Fruit fly (Drosophila melanogaster) whole organism, embryonic: ENCODE data around the gene Cyp4ac1.

Source experiments
- Antp ChIP-seq: fragments of 200-800 bp; sonication (Bioruptor generic); optimal IDR thresholded peaks from 3 replicates; lab custom pipeline; 2016; ENCODE audit warnings: missing biosample characterization, missing genetic modification characterization
- CG10462 ChIP-seq: fragments of 200-800 bp; sonication (Bioruptor generic); optimal IDR thresholded peaks from 2 replicates; lab custom pipeline; 2016; ENCODE audit warnings: missing biosample characterization, missing genetic modification characterization
- CG12219 ChIP-seq: fragments of 200-800 bp; sonication (Bioruptor generic); optimal IDR thresholded peaks from 3 replicates; lab custom pipeline; 2018; ENCODE audit warnings: missing biosample characterization, mild to moderate bottlenecking, missing genetic modification characterization
- CG12236 ChIP-seq: fragments of 200-800 bp; sonication (Bioruptor generic); optimal IDR thresholded peaks from 2 replicates; lab custom pipeline; 2016; ENCODE audit warnings: missing biosample characterization, missing genetic modification characterization
- CG12744 ChIP-seq: fragments of 200-800 bp; sonication (Bioruptor generic); optimal IDR thresholded peaks from 2 replicates; lab custom pipeline; 2016; ENCODE audit warnings: missing biosample characterization, missing genetic modification characterization
- CG13287 ChIP-seq: fragments of 200-800 bp; sonication (Bioruptor generic); IDR thresholded peaks from 2 replicates; pipeline ENCODE4 v1.3.6; 2022; ENCODE audit warnings: missing biosample characterization, missing genetic modification characterization; ENCODE audit not compliant: partially characterized antibody
- CG13775 ChIP-seq: fragments of 200-800 bp; sonication (Bioruptor generic); optimal IDR thresholded peaks from 3 replicates; lab custom pipeline; 2017; ENCODE audit warnings: missing biosample characterization, mild to moderate bottlenecking, missing genetic modification characterization
- CG14965 ChIP-seq: fragments of 200-800 bp; sonication (Bioruptor generic); optimal IDR thresholded peaks from 2 replicates; lab custom pipeline; 2016; ENCODE audit warnings: missing biosample characterization, missing genetic modification characterization, borderline replicate concordance
- CG15696 ChIP-seq: fragments of 200-800 bp; sonication (Bioruptor generic); optimal IDR thresholded peaks from 2 replicates; lab custom pipeline; 2019; ENCODE audit warnings: missing biosample characterization, mild to moderate bottlenecking, missing genetic modification characterization, moderate library complexity
- CG1647 ChIP-seq: fragments of 200-800 bp; sonication (Bioruptor generic); optimal IDR thresholded peaks from 3 replicates; lab custom pipeline; 2016; ENCODE audit warnings: missing biosample characterization, missing genetic modification characterization
- CG17612 ChIP-seq: fragments of 200-800 bp; sonication (Bioruptor generic); IDR thresholded peaks from 2 replicates; pipeline ENCODE4 v1.3.6; 2022; ENCODE audit warnings: missing biosample characterization, missing genetic modification characterization
- CG1792 ChIP-seq: fragments of 200-800 bp; sonication (Bioruptor generic); optimal IDR thresholded peaks from 2 replicates; lab custom pipeline; 2016; ENCODE audit warnings: missing biosample characterization, missing genetic modification characterization
- CG30403 ChIP-seq: fragments of 200-800 bp; sonication (Bioruptor generic); optimal IDR thresholded peaks from 3 replicates; lab custom pipeline; 2016; ENCODE audit warnings: missing biosample characterization, missing genetic modification characterization
- CG31388 ChIP-seq: fragments of 200-800 bp; sonication (Bioruptor generic); optimal IDR thresholded peaks from 2 replicates; lab custom pipeline; 2016; ENCODE audit warnings: missing biosample characterization, missing genetic modification characterization
- CG32767 ChIP-seq: fragments of 200-800 bp; sonication (Bioruptor generic); IDR thresholded peaks from 2 replicates; pipeline ENCODE4 v1.3.6; 2022; ENCODE audit warnings: missing biosample characterization, missing genetic modification characterization
- CG34422 ChIP-seq: fragments of 200-800 bp; sonication (Bioruptor generic); IDR thresholded peaks from 3 replicates; pipeline ENCODE4 v1.3.6; 2022; ENCODE audit warnings: missing biosample characterization, missing genetic modification characterization
- CG3838 ChIP-seq: fragments of 200-800 bp; sonication (Bioruptor generic); optimal IDR thresholded peaks from 3 replicates; lab custom pipeline; 2016; ENCODE audit warnings: missing biosample characterization, missing genetic modification characterization
- CG4360 ChIP-seq: fragments of 200-800 bp; sonication (Bioruptor generic); IDR thresholded peaks from 2 replicates; pipeline ENCODE4 v1.3.6; 2022; ENCODE audit warnings: missing biosample characterization, missing genetic modification characterization
- CG5953 ChIP-seq: fragments of 200-800 bp; sonication (Bioruptor generic); IDR thresholded peaks from 2 replicates; pipeline ENCODE4 v1.3.6; 2022; ENCODE audit warnings: missing biosample characterization, missing genetic modification characterization
- CG6813 ChIP-seq: fragments of 200-800 bp; sonication (Bioruptor generic); optimal IDR thresholded peaks from 2 replicates; lab custom pipeline; 2017; ENCODE audit warnings: missing biosample characterization, missing genetic modification characterization, mild to moderate bottlenecking, moderate library complexity, missing genetic modification reagents
- CG7987 ChIP-seq: fragments of 200-800 bp; sonication (Bioruptor generic); optimal IDR thresholded peaks from 2 replicates; lab custom pipeline; 2018; ENCODE audit warnings: missing biosample characterization, mild to moderate bottlenecking, missing genetic modification characterization, moderate library complexity
- CG8290 ChIP-seq, 3 experiments: fragments of 200-800 bp; sonication (Bioruptor generic); optimal IDR thresholded peaks; 2 replicates each; lab custom pipeline; 2016 to 2019; ENCODE audit warnings: missing biosample characterization in 3 of 3, missing genetic modification characterization in 3 of 3, mild to moderate bottlenecking in 2 of 3, moderate library complexity in 1 of 3
- CG9797 ChIP-seq: fragments of 200-800 bp; sonication (Bioruptor generic); optimal IDR thresholded peaks from 3 replicates; lab custom pipeline; 2018; ENCODE audit warnings: missing biosample characterization, mild to moderate bottlenecking, missing genetic modification characterization
- CG9876 ChIP-seq: fragments of 200-800 bp; sonication (Bioruptor generic); optimal IDR thresholded peaks from 2 replicates; lab custom pipeline; 2016; ENCODE audit warnings: missing biosample characterization, missing genetic modification characterization
- CTCF ChIP-seq: fragments of 200-800 bp; sonication (Bioruptor generic); optimal IDR thresholded peaks from 2 replicates; lab custom pipeline; 2017; ENCODE audit warnings: missing biosample characterization, mild to moderate bottlenecking, missing genetic modification characterization, moderate library complexity
- Chrac-16 ChIP-seq: fragments of 200-800 bp; sonication (Bioruptor generic); optimal IDR thresholded peaks from 3 replicates; lab custom pipeline; 2016; ENCODE audit warnings: missing biosample characterization, missing genetic modification characterization
- Dip2 ChIP-seq: fragments of 200-800 bp; sonication (Bioruptor generic); IDR thresholded peaks from 2 replicates; pipeline ENCODE4 v1.3.6; 2022; ENCODE audit warnings: missing biosample characterization, missing genetic modification characterization
- GATAe ChIP-seq: fragments of 200-800 bp; sonication (Bioruptor generic); conservative IDR thresholded peaks from 2 replicates; pipeline ENCODE4 v1.3.6; 2022; ENCODE audit warnings: missing biosample characterization, missing genetic modification characterization
- HLH3B ChIP-seq: fragments of 200-800 bp; sonication (Bioruptor generic); IDR thresholded peaks from 2 replicates; pipeline ENCODE4 v1.3.6; 2022; ENCODE audit warnings: missing biosample characterization, missing genetic modification characterization
- HLH54F ChIP-seq: fragments of 200-800 bp; sonication (Bioruptor generic); optimal IDR thresholded peaks from 3 replicates; lab custom pipeline; 2016; ENCODE audit warnings: missing biosample characterization, missing genetic modification characterization
- Med ChIP-seq: fragments of 200-800 bp; sonication (Bioruptor generic); peaks from one replicate; lab custom pipeline; 2016; ENCODE audit warnings: missing biosample characterization, missing genetic modification characterization, mild to moderate bottlenecking, inconsistent platforms, moderate library complexity
- NC2β ChIP-seq: fragments of 200-800 bp; sonication (Bioruptor generic); optimal IDR thresholded peaks from 2 replicates; lab custom pipeline; 2016; ENCODE audit warnings: missing biosample characterization, missing genetic modification characterization
- al ChIP-seq: fragments of 200-800 bp; sonication (Bioruptor generic); IDR thresholded peaks from 2 replicates; pipeline ENCODE4 v1.3.6; 2022; ENCODE audit warnings: missing biosample characterization, missing genetic modification characterization
- bsh ChIP-seq, 2 experiments: fragments of 200-800 bp; sonication (Bioruptor generic); optimal IDR thresholded peaks; 2 replicates each; lab custom pipeline; 2017 to 2018; ENCODE audit warnings: mild to moderate bottlenecking in 2 of 2, missing biosample characterization in 2 of 2, missing genetic modification characterization in 2 of 2, moderate library complexity in 1 of 2
- chm ChIP-seq: fragments of 200-800 bp; sonication (Bioruptor generic); IDR thresholded peaks from 2 replicates; pipeline ENCODE4 v1.3.6; 2022; ENCODE audit warnings: missing biosample characterization, missing genetic modification characterization
- crol ChIP-seq: fragments of 200-800 bp; sonication (Bioruptor generic); IDR thresholded peaks from 2 replicates; pipeline ENCODE4 v1.3.6; 2022; ENCODE audit warnings: missing biosample characterization, missing genetic modification characterization
- dm ChIP-seq: fragments of 200-800 bp; sonication (Bioruptor generic); optimal IDR thresholded peaks from 3 replicates; lab custom pipeline; 2016; ENCODE audit warnings: missing biosample characterization, missing genetic modification characterization
- eve ChIP-seq, 2 experiments: fragments of >200 bp; optimal IDR thresholded peaks; 2 replicates each; lab custom pipeline; 2017; ENCODE audit warnings: missing biosample characterization in 2 of 2, missing genetic modification characterization in 2 of 2
- grn ChIP-seq: fragments of 200-800 bp; sonication (Bioruptor generic); optimal IDR thresholded peaks from 3 replicates; lab custom pipeline; 2017; ENCODE audit warnings: missing biosample characterization, missing genetic modification characterization
- inv ChIP-seq: fragments of 200-800 bp; sonication (Bioruptor generic); IDR thresholded peaks from 2 replicates; pipeline ENCODE4 v1.3.6; 2022; ENCODE audit warnings: missing biosample characterization, missing genetic modification characterization; ENCODE audit not compliant: partially characterized antibody
- jumu ChIP-seq: fragments of 200-800 bp; sonication (Bioruptor generic); optimal IDR thresholded peaks from 3 replicates; lab custom pipeline; 2016; ENCODE audit warnings: missing biosample characterization, missing genetic modification characterization
- lov ChIP-seq, 2 experiments: fragments of 200-800 bp in 1 of 2; fragments of >200 bp in 1 of 2; sonication (Bioruptor generic) in 1 of 2; IDR thresholded peaks in 1 of 2; optimal IDR thresholded peaks in 1 of 2; 2 replicates in 1 of 2; 3 replicates in 1 of 2; pipeline versions ENCODE4 v1.3.6 to Lab custom; 2017 to 2022; ENCODE audit warnings: missing biosample characterization in 1 of 2, missing genetic modification characterization in 1 of 2
- pum ChIP-seq: fragments of 200-800 bp; sonication (Bioruptor generic); optimal IDR thresholded peaks from 2 replicates; lab custom pipeline; 2016; ENCODE audit warnings: missing biosample characterization, missing genetic modification characterization
- pzg ChIP-seq: fragments of 200-800 bp; sonication (Bioruptor generic); optimal IDR thresholded peaks from 3 replicates; lab custom pipeline; 2018; ENCODE audit warnings: missing biosample characterization, mild to moderate bottlenecking, missing genetic modification characterization, moderate library complexity
- rib ChIP-seq: fragments of 200-800 bp; sonication (Bioruptor generic); IDR thresholded peaks from 2 replicates; pipeline ENCODE4 v1.3.6; 2022; ENCODE audit warnings: missing biosample characterization, missing genetic modification characterization
- schlank ChIP-seq: fragments of 200-800 bp; sonication (Bioruptor generic); optimal IDR thresholded peaks from 2 replicates; lab custom pipeline; 2018; ENCODE audit warnings: missing biosample characterization, mild to moderate bottlenecking, missing genetic modification characterization
- sima ChIP-seq: fragments of 200-800 bp; sonication (Bioruptor generic); optimal IDR thresholded peaks from 2 replicates; lab custom pipeline; 2016; ENCODE audit warnings: missing biosample characterization, missing genetic modification characterization
- twi ChIP-seq: fragments of 200-800 bp; optimal IDR thresholded peaks from 2 replicates; lab custom pipeline; 2019; ENCODE audit warnings: missing biosample characterization, mild to moderate bottlenecking, missing genetic modification characterization, moderate library complexity
- tx ChIP-seq: fragments of 200-800 bp; sonication (Bioruptor generic); optimal IDR thresholded peaks from 2 replicates; lab custom pipeline; 2016; ENCODE audit warnings: missing biosample characterization, missing genetic modification characterization
- vnd ChIP-seq: fragments of 200-800 bp; sonication (Bioruptor generic); IDR thresholded peaks from 3 replicates; pipeline ENCODE4 v1.3.6; 2022; ENCODE audit warnings: missing biosample characterization, missing genetic modification characterization; ENCODE audit not compliant: partially characterized antibody

Gene Cyp4ac1

DNA sequence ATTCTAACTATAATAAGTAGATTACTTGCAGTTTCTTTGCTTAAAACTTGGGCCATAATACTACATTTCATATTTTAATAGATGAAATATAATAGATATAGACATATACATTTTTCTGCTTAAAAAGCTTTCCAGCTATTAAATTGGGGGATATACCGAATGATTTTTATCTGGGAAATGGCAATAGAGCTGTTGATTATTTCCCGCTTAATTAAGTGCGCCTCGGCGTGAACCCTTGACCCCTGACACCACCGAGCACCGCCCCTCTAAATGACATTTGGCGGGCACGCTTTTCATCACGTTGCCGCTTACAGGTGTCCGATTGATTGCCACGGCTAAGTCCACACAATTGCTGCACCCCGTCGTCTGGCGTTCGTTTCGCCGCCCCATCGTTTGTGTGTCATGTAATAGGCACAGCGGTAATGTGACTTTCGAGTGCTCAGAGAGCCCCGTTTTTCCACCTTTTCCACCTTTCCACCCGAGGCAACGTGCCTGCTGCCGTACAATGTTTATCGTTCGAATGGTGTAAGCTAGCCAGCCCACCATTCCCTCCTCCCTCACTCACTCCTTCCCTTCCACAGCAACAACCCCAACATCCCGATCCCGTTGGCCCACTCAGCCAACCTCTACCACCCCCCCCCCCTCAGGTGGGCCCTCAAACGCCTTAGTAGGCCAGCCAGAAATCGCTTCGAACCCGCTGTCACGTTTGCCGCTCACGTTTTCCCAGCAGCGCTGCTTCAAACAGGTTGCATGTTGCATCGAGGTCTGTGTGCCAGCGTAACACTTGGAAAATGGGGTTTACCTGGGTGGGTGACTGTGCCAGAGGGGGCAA is 37.2 kb downstream of the Cyp4ac1 start (continued):
- TF ChIP-seq CG17612 (no peak), CG6813 (GFP tag; lab: Kevin White, UChicago) (peak; percentile 4), CG34422 (GFP tag; lab: Robert Waterston, UW) (no peak), eve (GFP tag; optimal IDR thresholded peaks at IDR 0.05; lab: Kevin White, UChicago) (no peak), pzg (GFP tag; lab: Kevin White, UChicago) (no peak), vnd (GFP tag; lab: Robert Waterston, UW) (no peak), inv (GFP tag; lab: Robert Waterston, UW) (no peak), HLH3B (GFP tag; lab: Robert Waterston, UW) (no peak; the same call in 1 of the 2 replicates), Dip2 (GFP tag; lab: Robert Waterston, UW) (no peak), CG15696 (no peak), CG9797 (GFP tag; lab: Kevin White, UChicago) (no peak), NC2β (no peak), al (no peak), CG32767 (GFP tag; lab: Robert Waterston, UW) (no peak), CG14965 (GFP tag; lab: Kevin White, UChicago) (no peak), CG12219 (GFP tag; lab: Kevin White, UChicago) (no peak), CG13287 (no peak), CG12744 (GFP tag; lab: Kevin White, UChicago) (no peak), crol (peak; percentile 99), chm (GFP tag; lab: Robert Waterston, UW) (0 out of 2 replicates have a peak, but pooled peaks have one; percentile 27), schlank (tag; lab: Kevin White, UChicago) (no peak), jumu (GFP tag; lab: Kevin White, UChicago) (no peak), CG3838 (GFP tag; lab: Kevin White, UChicago) (no peak), GATAe (GFP tag; lab: Robert Waterston, UW) (no peak), CTCF (GFP tag; lab: Kevin White, UChicago) (peak; percentile 70), twi (tag; lab: Kevin White, UChicago) (no peak), CG13775 (GFP tag; lab: Kevin White, UChicago) (no peak), pum (GFP tag; lab: Kevin White, UChicago) (no peak), CG5953 (GFP tag; lab: Robert Waterston, UW) (0 out of 2 replicates have a peak, but pooled peaks have one; percentile 6), HLH54F (GFP tag; lab: Kevin White, UChicago) (no peak), grn (no peak), bsh (GFP tag; optimal IDR thresholded peaks at IDR 0.05; lab: Kevin White, UChicago) (no peak), CG12236 (GFP tag; lab: Kevin White, UChicago) (no peak), CG1647 (GFP tag; lab: Kevin White, UChicago) (no peak), Antp (GFP tag; lab: Kevin White, UChicago) (no peak), rib (GFP tag; lab: Robert Waterston, UW) (peak; percentile 53; the same call in 1 of the 2 replicates), CG1792 (GFP tag; lab: Kevin White, UChicago) (no peak), CG30403 (GFP tag; lab: Kevin White, UChicago) (no peak), sima (GFP tag; lab: Kevin White, UChicago) (no peak), CG10462 (no peak), Med (GFP tag; lab: Kevin White, UChicago) (peak; percentile 68), Chrac-16 (GFP tag; lab: Kevin White, UChicago) (no peak), tx (GFP tag; lab: Kevin White, UChicago) (no peak), lov (optimal IDR thresholded peaks at IDR 0.05; lab: Kevin White, UChicago) (no peak), lov (GFP tag; IDR thresholded peaks at IDR 0.05; lab: Robert Waterston, UW) (no peak), CG9876 (GFP tag; lab: Kevin White, UChicago) (no peak), dm (peak; percentile 35), CG4360 (GFP tag; lab: Robert Waterston, UW) (no peak; the same call in 1 of the 2 replicates), CG8290 (GFP tag; optimal IDR thresholded peaks at IDR 0.05; lab: Kevin White, UChicago) (peak; percentile 81), CG8290 (tag; optimal IDR thresholded peaks at IDR 0.05; lab: Kevin White, UChicago) (peak in 1 of 2 experiments; percentile 14), CG31388 (GFP tag; lab: Kevin White, UChicago) (no peak), CG7987 (GFP tag; lab: Kevin White, UChicago) (no peak)
